Worm (Caenorhabditis elegans) whole organism, young adult: ENCODE results near the gene C46F11.6.

Experiments used
- F55B11.4 ChIP-seq: sonication (generic microtip); optimal IDR thresholded peaks from 2 replicates; lab custom pipeline; 2016; ENCODE audit warnings: missing compliant biosample characterization, missing genetic modification characterization, borderline replicate concordance; ENCODE audit not compliant: insufficient read depth
- die-1 ChIP-seq: sonication (generic microtip); optimal IDR thresholded peaks from 2 replicates; lab custom pipeline; 2016; ENCODE audit warnings: missing genotype, mild to moderate bottlenecking, missing genetic modification characterization, missing compliant biosample characterization
- ztf-26 ChIP-seq: sonication (generic microtip); optimal IDR thresholded peaks from 2 replicates; lab custom pipeline; 2017; ENCODE audit warnings: missing genetic modification characterization, missing compliant biosample characterization

- TF ChIP-seq F55B11.4 (tag; lab: Kevin White, UChicago) (no peak), die-1 (tag; lab: Kevin White, UChicago) (no peak), ztf-26 (tag; lab: Kevin White, UChicago) (no peak)
Observed at ce11 chrIII:3619621-3620261, 50.5 kb downstream of the C46F11.6 start.
